Fruit fly (Drosophila melanogaster) whole organism: ENCODE measurements around the gene Pglym87.

Source experiments
- CG8478 ChIP-seq: fragments of >200 bp; optimal IDR thresholded peaks from 2 replicates; lab custom pipeline; 2018; ENCODE audit warnings: inconsistent platforms
- Dll ChIP-seq: fragments of >200 bp; optimal IDR thresholded peaks from 2 replicates; lab custom pipeline; 2017
- EcR ChIP-seq, 2 experiments: fragments of >200 bp; optimal IDR thresholded peaks; 2 replicates each; lab custom pipeline; 2017; ENCODE audit warnings: missing biosample characterization in 2 of 2, missing genetic modification characterization in 2 of 2, missing genetic modification reagents in 2 of 2
- pan ChIP-seq: fragments of >200 bp; optimal IDR thresholded peaks from 2 replicates; lab custom pipeline; 2017
- psq ChIP-seq: fragments of >200 bp; optimal IDR thresholded peaks from 2 replicates; lab custom pipeline; 2017
- usp ChIP-seq: fragments of >200 bp; optimal IDR thresholded peaks from 2 replicates; lab custom pipeline; 2017; ENCODE audit warnings: missing biosample characterization, missing genetic modification characterization, mixed read lengths

Pglym87 gene

DNA sequence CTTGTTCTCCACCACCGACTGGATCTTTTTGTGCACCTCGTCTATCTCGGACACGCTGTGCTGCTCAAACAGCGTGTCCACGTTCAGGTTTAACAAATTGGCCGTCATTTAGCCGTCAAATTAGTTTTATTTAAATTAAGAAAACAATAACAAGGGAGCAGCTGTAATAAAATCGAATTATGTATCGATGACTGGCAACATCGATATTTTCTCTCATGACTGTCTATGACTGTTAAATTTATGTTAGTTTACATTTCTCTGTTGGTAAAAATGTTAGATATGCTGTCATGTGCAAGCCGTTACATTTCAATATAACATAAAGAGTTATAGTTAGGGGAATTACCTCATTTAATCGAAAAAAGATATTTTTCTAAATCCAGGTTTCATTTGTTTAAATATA lies 13.0 kb downstream of the Pglym87 start, which contains the start of gene Cog1:
Gene Cog1 (minus strand): TSS at position 190 of the 400 bp plus-strand sequence.
- TF ChIP-seq pan (lab: Kevin White, UChicago) = no peak
- TF ChIP-seq usp = no peak
- no peak for TF ChIP-seq EcR (GFP tag; optimal IDR thresholded peaks at IDR 0.05; lab: Kevin White, UChicago)
- no peak for TF ChIP-seq Dll
- TF ChIP-seq CG8478 = no peak
- TF ChIP-seq psq (lab: Kevin White, UChicago) = no peak

DNA sequence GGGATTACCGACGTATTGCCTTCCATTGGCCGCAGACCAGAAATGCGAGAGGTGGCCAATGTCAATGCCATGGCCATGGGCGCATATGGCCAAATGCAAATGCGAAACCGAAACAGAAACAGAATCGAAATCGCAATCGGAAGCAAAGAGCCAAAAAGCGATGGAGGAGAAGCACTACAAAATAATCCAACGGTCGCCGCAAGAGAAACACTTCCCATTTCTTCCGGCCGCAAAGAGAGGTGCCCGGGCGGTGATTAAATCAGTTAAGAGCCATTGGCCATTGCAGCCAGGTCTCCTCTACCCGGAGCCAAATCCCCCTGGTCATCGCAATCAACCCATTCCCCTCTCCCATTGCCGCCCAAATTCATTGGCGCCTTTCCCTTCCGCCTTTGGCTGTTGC lies 18.3 kb downstream of the Pglym87 start, which contains the start of gene CG14742:
Gene CG14742 (plus strand): TSS at position 301 of the 400 bp plus-strand sequence.
- TF ChIP-seq EcR (GFP tag; optimal IDR thresholded peaks at IDR 0.05; lab: Kevin White, UChicago) = no peak
- no peak for TF ChIP-seq Dll
- no peak for TF ChIP-seq usp
- TF ChIP-seq CG8478 = no peak
- TF ChIP-seq psq (lab: Kevin White, UChicago) = no peak
- TF ChIP-seq pan (lab: Kevin White, UChicago) = no peak

DNA sequence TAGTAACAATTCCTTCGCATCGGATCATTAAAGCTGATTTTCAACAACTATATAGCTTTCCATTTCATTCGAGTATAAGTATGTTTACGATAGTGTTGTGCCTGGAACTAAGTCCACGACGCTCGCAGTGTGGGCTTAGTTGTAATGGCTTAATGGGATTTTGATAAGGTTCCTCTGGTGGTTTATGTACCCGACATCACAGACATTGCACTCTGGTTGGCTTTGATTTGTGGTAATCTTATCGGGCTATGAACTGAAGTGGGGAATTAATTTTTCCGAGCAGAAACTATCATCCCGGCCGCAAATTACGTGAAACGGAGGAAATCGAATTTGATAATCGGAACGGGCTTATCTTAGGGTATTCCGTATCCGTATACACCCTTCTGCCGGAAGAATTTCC lies 21.0 kb downstream of the Pglym87 start:
- TF ChIP-seq usp (no peak), psq (lab: Kevin White, UChicago) (no peak), pan (lab: Kevin White, UChicago) (no peak), Dll (no peak), EcR (GFP tag; optimal IDR thresholded peaks at IDR 0.05; lab: Kevin White, UChicago) (no peak), CG8478 (no peak)

DNA sequence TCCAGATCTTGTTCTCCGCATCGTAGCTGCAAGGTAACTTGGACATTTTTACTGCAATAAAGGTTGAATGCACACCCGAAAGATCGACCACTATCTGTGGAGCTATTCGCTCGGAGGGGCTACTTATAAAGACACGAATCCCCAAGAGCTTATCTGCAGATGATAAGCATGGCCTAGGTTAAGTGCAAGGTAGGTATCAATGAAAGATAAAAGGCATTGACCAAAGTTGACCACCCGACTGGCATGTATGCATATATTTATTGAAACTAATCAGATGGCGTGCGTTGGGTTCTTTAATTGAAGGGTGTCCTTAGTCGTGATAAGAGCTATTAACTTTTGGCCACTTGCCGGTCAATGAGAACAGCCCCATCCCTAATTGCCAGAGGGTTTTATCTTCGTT lies 22.3 kb downstream of the Pglym87 start, which contains the start of gene CG4830:
Gene CG4830 (minus strand): TSS at position 101 of the 400 bp plus-strand sequence.
- TF ChIP-seq EcR (GFP tag; optimal IDR thresholded peaks at IDR 0.05; lab: Kevin White, UChicago) (no peak), pan (lab: Kevin White, UChicago) (no peak), usp (no peak), Dll (no peak), psq (lab: Kevin White, UChicago) (no peak), CG8478 (no peak)

DNA sequence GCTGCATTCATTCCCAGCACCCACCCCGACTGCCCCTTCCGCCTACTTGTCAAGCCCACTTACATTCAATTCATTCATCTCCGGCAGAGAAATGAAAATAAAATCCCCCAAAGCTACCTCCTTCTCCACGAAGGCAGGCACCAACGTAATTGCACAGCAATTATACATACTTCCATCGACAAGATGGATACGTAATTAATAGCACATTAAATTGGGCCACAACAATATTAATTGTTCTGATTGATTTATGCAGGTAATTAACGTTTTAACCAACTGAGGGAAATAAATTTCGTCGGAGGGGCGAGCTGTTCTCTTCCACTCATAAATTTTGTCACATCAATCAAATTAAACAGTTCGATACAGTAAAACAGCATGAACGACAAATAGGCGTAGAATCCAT lies 34.9 kb downstream of the Pglym87 start, which contains the start of gene Adk1:
Gene Adk1 (plus strand): TSS at position 301 of the 400 bp plus-strand sequence.
- TF ChIP-seq usp (no peak), EcR (GFP tag; optimal IDR thresholded peaks at IDR 0.05; lab: Kevin White, UChicago) (no peak), CG8478 (no peak)

DNA sequence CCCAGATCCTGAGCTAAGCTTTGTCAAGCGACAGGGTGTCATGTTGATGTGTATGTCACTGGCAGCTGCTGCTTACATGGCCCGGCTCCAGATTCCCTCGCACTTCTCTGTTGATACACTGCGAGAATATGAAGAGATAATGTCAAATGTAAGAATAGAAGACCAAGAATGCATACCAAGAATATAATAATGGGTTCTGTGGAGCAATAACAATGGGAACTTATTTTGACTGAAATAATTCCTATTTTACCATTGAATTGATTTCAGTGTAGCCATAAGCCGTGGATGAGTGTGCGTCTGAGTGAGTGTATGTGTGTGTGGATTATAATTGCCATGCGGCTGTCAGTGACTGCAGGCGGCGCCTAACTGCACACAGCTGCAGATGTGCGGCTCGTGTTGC lies 36.4 kb downstream of the Pglym87 start:
- TF ChIP-seq psq (lab: Kevin White, UChicago) = no peak
- no peak for TF ChIP-seq Dll
- TF ChIP-seq pan (lab: Kevin White, UChicago) = no peak
- TF ChIP-seq EcR (GFP tag; optimal IDR thresholded peaks at IDR 0.05; lab: Kevin White, UChicago) = no peak
- TF ChIP-seq CG8478 = no peak
- no peak for TF ChIP-seq usp

DNA sequence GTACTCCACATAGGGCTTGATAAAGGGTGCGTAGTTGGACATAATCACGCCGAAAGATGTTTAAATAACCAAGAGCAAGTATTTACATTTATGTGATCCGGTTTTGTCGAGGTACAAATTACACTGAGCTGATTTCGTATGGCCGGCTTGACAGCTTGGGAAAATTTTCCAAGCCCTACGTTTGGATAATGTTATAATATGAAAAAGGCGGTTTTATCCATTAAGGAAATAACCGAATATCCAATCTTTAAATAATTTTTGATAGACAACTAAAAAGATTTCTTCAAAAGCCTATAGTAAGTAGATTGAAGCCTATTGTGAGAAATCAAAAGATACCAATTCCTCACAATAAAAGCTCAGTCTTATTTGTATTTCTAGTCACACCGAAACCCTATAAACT lies 37.6 kb downstream of the Pglym87 start, which contains the start of the genes eIF3d2 and CG43450:
Gene eIF3d2 (minus strand): TSS at position 101 of the 400 bp plus-strand sequence.
Gene CG43450 (plus strand): TSS at position 384 of the 400 bp plus-strand sequence.
- TF ChIP-seq EcR (GFP tag; optimal IDR thresholded peaks at IDR 0.05; lab: Kevin White, UChicago) (no peak), Dll (no peak), usp (no peak), CG8478 (no peak), pan (lab: Kevin White, UChicago) (no peak), psq (lab: Kevin White, UChicago) (no peak)

DNA sequence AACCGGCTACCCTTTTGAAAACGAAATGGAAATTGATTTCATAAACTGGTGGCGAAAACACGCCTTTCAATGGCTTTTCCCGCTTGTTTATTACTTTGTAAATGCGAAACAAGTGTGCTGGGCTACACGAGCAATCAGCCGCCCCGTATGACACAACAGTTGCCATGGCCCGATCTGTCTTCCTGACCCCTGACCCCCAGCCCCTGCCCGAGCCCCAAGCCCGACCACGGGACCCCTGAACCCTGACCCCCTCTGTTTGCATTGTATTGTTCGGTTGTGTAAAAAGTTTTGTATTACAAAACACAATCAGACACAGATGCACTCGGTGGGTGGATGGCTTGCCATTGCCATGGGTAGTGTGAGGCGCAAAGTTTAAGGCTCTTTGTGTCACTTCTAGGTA lies 46.9 kb downstream of the Pglym87 start:
- no peak for TF ChIP-seq usp
- no peak for TF ChIP-seq pan (lab: Kevin White, UChicago)
- TF ChIP-seq EcR (GFP tag; optimal IDR thresholded peaks at IDR 0.05; lab: Kevin White, UChicago) = no peak
- TF ChIP-seq Dll = no peak
- no peak for TF ChIP-seq CG8478
- no peak for TF ChIP-seq psq (lab: Kevin White, UChicago)
